Fruit fly (Drosophila melanogaster): ENCODE data around the gene CG33644.

Gene CG33644

DNA sequence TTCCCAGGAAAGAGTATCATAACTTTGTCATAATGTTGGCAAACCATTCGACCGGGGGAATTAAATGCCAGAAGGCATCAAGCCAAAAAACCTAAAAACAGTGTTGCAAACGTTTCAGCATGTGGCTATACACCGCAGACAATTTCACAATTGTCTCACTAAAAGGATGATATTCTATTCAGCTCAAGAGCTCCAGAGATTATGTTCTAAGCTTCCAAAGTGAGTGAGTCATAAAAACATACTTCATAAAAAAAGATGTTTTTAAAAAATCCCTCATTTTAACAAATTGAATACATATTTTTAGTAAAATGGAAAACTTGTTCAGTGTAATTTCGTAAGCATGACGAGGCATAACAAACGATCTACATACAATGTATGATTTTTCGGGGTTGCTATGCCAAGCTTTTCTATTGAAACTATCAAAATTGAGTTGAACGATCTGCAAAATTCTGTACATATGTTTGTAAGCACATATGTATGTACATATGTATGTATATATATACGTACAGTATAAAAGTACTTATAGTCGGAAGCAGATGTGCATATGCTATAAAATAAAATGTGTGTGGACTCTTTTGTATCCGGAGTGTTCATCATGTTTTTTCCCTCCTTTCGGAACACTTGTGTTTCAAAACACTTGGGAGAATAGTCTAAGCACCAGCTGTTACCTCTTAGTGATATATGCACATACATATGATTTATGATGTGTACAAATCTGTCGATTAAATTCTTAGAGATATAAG lies 16.8 kb upstream of the CG33644 start (continued):
- peak; percentile 46 for TF ChIP-seq Dip3 (GFP tag; optimal IDR thresholded peaks at IDR 0.05)
- no peak; the same call in 1 of the 2 replicates for TF ChIP-seq CG6272 (GFP tag; IDR thresholded peaks at IDR 0.05)
- peak; percentile 52 for TF ChIP-seq BtbVII (GFP tag; optimal IDR thresholded peaks at IDR 0.05)
- TF ChIP-seq Awh (GFP tag; IDR thresholded peaks at IDR 0.05): peak; percentile 85
- no peak; the same call in 1 of the 2 replicates for TF ChIP-seq CkIIα-i1 (GFP tag; IDR thresholded peaks at IDR 0.05)
- peak; percentile 66 for TF ChIP-seq pnt (GFP tag; optimal IDR thresholded peaks at IDR 0.05)
- TF ChIP-seq CG6254 (GFP tag; optimal IDR thresholded peaks at IDR 0.05): peak; percentile 73
- TF ChIP-seq CG4424 (GFP tag; optimal IDR thresholded peaks at IDR 0.05): peak; percentile 82
- TF ChIP-seq Hmx (GFP tag; optimal IDR thresholded peaks at IDR 0.05): no peak
- peak; percentile 51 for TF ChIP-seq scrt (GFP tag; optimal IDR thresholded peaks at IDR 0.05)
- no peak for TF ChIP-seq cad (GFP tag; optimal IDR thresholded peaks at IDR 0.05)
- TF ChIP-seq esg (GFP tag; conservative IDR thresholded peaks at IDR 0.05): peak; percentile 80
- TF ChIP-seq abd-A (tag; optimal IDR thresholded peaks at IDR 0.05): no peak
- no peak for TF ChIP-seq Doc3 (GFP tag; IDR thresholded peaks at IDR 0.05; ENCODE audit: partially characterized antibody)
- TF ChIP-seq CG10654 (GFP tag; optimal IDR thresholded peaks at IDR 0.05): peak; percentile 61
- TF ChIP-seq CG3995 (GFP tag; optimal IDR thresholded peaks at IDR 0.05): peak; percentile 29
- TF ChIP-seq br (optimal IDR thresholded peaks at IDR 0.05): no peak
- TF ChIP-seq CG7963 (GFP tag; IDR thresholded peaks at IDR 0.05; ENCODE audit: partially characterized antibody): no peak
- TF ChIP-seq bab2 (GFP tag; optimal IDR thresholded peaks at IDR 0.05): peak; percentile 71
- TF ChIP-seq CG7372 (GFP tag; IDR thresholded peaks at IDR 0.05): peak; percentile 27; the same call in 1 of the 2 replicates
- TF ChIP-seq CG15073 (GFP tag; optimal IDR thresholded peaks at IDR 0.05): no peak
- TF ChIP-seq CG7357 (GFP tag; IDR thresholded peaks at IDR 0.05): peak; percentile 71
- TF ChIP-seq CG3847 (GFP tag; IDR thresholded peaks at IDR 0.05): peak; percentile 40
- TF ChIP-seq ac (GFP tag; optimal IDR thresholded peaks at IDR 0.05): no peak
- TF ChIP-seq CG8281 (tag; optimal IDR thresholded peaks at IDR 0.05): peak; percentile 63
- peak; percentile 75 for TF ChIP-seq Ptx1 (GFP tag; IDR thresholded peaks at IDR 0.05)
- no peak for TF ChIP-seq sens-2 (GFP tag; IDR thresholded peaks at IDR 0.05)
- TF ChIP-seq odd (GFP tag; optimal IDR thresholded peaks at IDR 0.05): no peak
- no peak for TF ChIP-seq tll (GFP tag; optimal IDR thresholded peaks at IDR 0.05)
- peak; percentile 35 for TF ChIP-seq NfI (GFP tag; optimal IDR thresholded peaks at IDR 0.05)
- TF ChIP-seq CG18262 (tag; optimal IDR thresholded peaks at IDR 0.05): peak; percentile 81
- TF ChIP-seq yki (optimal IDR thresholded peaks at IDR 0.05): no peak
- no peak for TF ChIP-seq vnd (GFP tag; IDR thresholded peaks at IDR 0.05; ENCODE audit: partially characterized antibody)
- TF ChIP-seq NC2α (GFP tag; optimal IDR thresholded peaks at IDR 0.05): no peak
- TF ChIP-seq Doc2 (GFP tag; IDR thresholded peaks at IDR 0.05): no peak; the same call in 1 of the 2 replicates
- TF ChIP-seq MESR4 (GFP tag; optimal IDR thresholded peaks at IDR 0.05): no peak
- TF ChIP-seq Bteb2 (GFP tag; optimal IDR thresholded peaks at IDR 0.05): peak; percentile 50
- peak; percentile 0 for TF ChIP-seq grn (GFP tag; optimal IDR thresholded peaks at IDR 0.05)
- TF ChIP-seq CG13296 (GFP tag; optimal IDR thresholded peaks at IDR 0.05): peak; percentile 62
- TF ChIP-seq klu (GFP tag; IDR thresholded peaks at IDR 0.05): peak; percentile 6; the same call in 1 of the 2 replicates
- peak; percentile 99 for TF ChIP-seq Ets65A (GFP tag)
- TF ChIP-seq sd (tag; optimal IDR thresholded peaks at IDR 0.05): peak; percentile 8
- peak; percentile 83 for TF ChIP-seq D19A (tag; optimal IDR thresholded peaks at IDR 0.05)
- peak; percentile 72; the same call in 1 of the 2 replicates for TF ChIP-seq CG32767 (GFP tag; IDR thresholded peaks at IDR 0.05)
- peak; percentile 73 for TF ChIP-seq CG15269 (tag; optimal IDR thresholded peaks at IDR 0.05)
- TF ChIP-seq CG1647 (GFP tag; optimal IDR thresholded peaks at IDR 0.05): peak; percentile 81
- TF ChIP-seq vfl (GFP tag; optimal IDR thresholded peaks at IDR 0.05): no peak
- TF ChIP-seq HmgD (GFP tag; optimal IDR thresholded peaks at IDR 0.05): no peak
- TF ChIP-seq Lpt (GFP tag; optimal IDR thresholded peaks at IDR 0.05): no peak
- TF ChIP-seq ara (GFP tag; IDR thresholded peaks at IDR 0.05): peak; percentile 64; the same call in 1 of the 2 replicates
- TF ChIP-seq CG8089 (GFP tag; optimal IDR thresholded peaks at IDR 0.05): peak; percentile 44

Data from whole organism, embryonic.